Fruit fly (Drosophila melanogaster): ENCODE measurements around the gene CG17202.

dm6 chr3R:12381130-12381700, 41.4 kb upstream of the CG17202 start:
- TF ChIP-seq salr (GFP tag; optimal IDR thresholded peaks at IDR 0.05) (no peak), CG16779 (tag; optimal IDR thresholded peaks at IDR 0.05) (no peak), CG4318 (GFP tag; optimal IDR thresholded peaks at IDR 0.05) (peak; percentile 54), CG6808 (GFP tag; optimal IDR thresholded peaks at IDR 0.05) (no peak), eg (GFP tag; IDR thresholded peaks at IDR 0.05) (peak; percentile 54), acj6 (GFP tag; optimal IDR thresholded peaks at IDR 0.05) (no peak), CG32006 (GFP tag; optimal IDR thresholded peaks at IDR 0.05) (peak; percentile 78), CG3032 (tag; optimal IDR thresholded peaks at IDR 0.05) (no peak), CG15336 (GFP tag; IDR thresholded peaks at IDR 0.05) (peak; percentile 74), achi (GFP tag; optimal IDR thresholded peaks at IDR 0.05) (peak; percentile 27), CG6276 (GFP tag; optimal IDR thresholded peaks at IDR 0.05) (peak; percentile 44), CG6854 (GFP tag; optimal IDR thresholded peaks at IDR 0.05) (no peak)

Data from whole organism, prepupa.